Worm (Caenorhabditis elegans) whole organism, mixed stage, embryonic: Measurements from ENCODE around the gene cdc-48.1.

Experiments
- elt-3 ChIP-seq: fragments of 150-350 bp; optimal IDR thresholded peaks from 2 replicates; lab custom pipeline; 2014; ENCODE audit warnings: missing biosample characterization, missing genetic modification characterization
- nhr-12 ChIP-seq: fragments of 150-350 bp; optimal IDR thresholded peaks from 2 replicates; lab custom pipeline; 2014; ENCODE audit warnings: missing biosample characterization, missing genetic modification characterization
- nhr-2 ChIP-seq: fragments of 150-350 bp; optimal IDR thresholded peaks from 2 replicates; lab custom pipeline; 2014; ENCODE audit warnings: missing biosample characterization, missing genetic modification characterization
- nhr-237 ChIP-seq: fragments of 150-350 bp; optimal IDR thresholded peaks from 2 replicates; lab custom pipeline; 2014; ENCODE audit warnings: missing biosample characterization, missing genetic modification characterization
- nhr-28 ChIP-seq: fragments of 150-350 bp; optimal IDR thresholded peaks from 2 replicates; lab custom pipeline; 2014; ENCODE audit warnings: missing biosample characterization, missing genetic modification characterization
- pha-4 ChIP-seq: fragments of 150-350 bp; optimal IDR thresholded peaks from 2 replicates; lab custom pipeline; 2018; ENCODE audit warnings: missing biosample characterization, missing genetic modification reagents, missing genetic modification characterization
- snpc-4 ChIP-seq: fragments of 150-350 bp; optimal IDR thresholded peaks from 2 replicates; lab custom pipeline; 2014; ENCODE audit warnings: missing biosample characterization, missing genetic modification characterization
- unc-62 ChIP-seq: fragments of 150-350 bp; optimal IDR thresholded peaks from 2 replicates; lab custom pipeline; 2014; ENCODE audit warnings: missing biosample characterization, missing genetic modification reagents, missing genetic modification characterization
- zip-8 ChIP-seq: fragments of 150-350 bp; optimal IDR thresholded peaks from 2 replicates; lab custom pipeline; 2014; ENCODE audit warnings: missing biosample characterization, missing genetic modification characterization

DNA sequence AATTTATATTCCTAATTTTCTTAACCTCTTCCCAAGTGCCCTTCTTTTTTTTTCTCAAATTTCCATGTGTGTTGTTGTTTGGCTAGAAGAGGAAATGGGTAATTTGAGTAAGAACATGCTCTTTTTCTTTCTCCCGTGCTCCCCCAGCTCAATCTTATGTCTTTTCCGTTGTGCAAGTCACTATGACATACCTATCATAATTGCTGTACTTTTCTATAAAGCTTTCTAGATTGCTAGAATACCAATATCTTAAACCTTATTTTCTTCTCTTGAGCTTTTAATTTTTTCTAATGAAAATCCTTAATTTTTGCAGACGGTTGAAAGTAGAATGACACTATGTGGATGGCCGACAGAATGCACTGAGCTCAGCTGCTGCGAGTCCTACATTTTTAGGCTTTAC is 7.1 kb upstream of the cdc-48.1 start, which contains the start of gene txt-13:
- TF ChIP-seq nhr-12 (tag; lab: Kevin White, UChicago) (no peak), snpc-4 (tag; lab: Kevin White, UChicago) (no peak), nhr-237 (tag; lab: Kevin White, UChicago) (no peak), elt-3 (tag; lab: Kevin White, UChicago) (no peak), zip-8 (tag; lab: Kevin White, UChicago) (no peak), pha-4 (tag; lab: Kevin White, UChicago) (no peak), nhr-2 (no peak), nhr-28 (tag; lab: Kevin White, UChicago) (no peak), unc-62 (GFP tag; lab: Kevin White, UChicago) (no peak)
